Worm (Caenorhabditis elegans) whole organism, young adult: ENCODE results near the gene got-1.2.

Source experiments
- C17E4.6 ChIP-seq: fragments of 200-800 bp; sonication (Bioruptor generic); IDR thresholded peaks from 2 replicates; pipeline ENCODE4 v1.3.6; 2022; ENCODE audit warnings: missing genetic modification reagents, missing genetic modification characterization, missing compliant biosample characterization
- pha-4 ChIP-seq: fragments of 150-350 bp; sonication (generic microtip); optimal IDR thresholded peaks from 2 replicates; lab custom pipeline; 2014; ENCODE audit warnings: missing biosample characterization, missing genetic modification reagents, missing genetic modification characterization
- sdz-38 ChIP-seq: sonication (generic microtip); optimal IDR thresholded peaks from 2 replicates; lab custom pipeline; 2016; ENCODE audit warnings: missing genotype, missing genetic modification characterization, missing compliant biosample characterization
- unc-62 ChIP-seq: fragments of 150-350 bp; optimal IDR thresholded peaks from 2 replicates; lab custom pipeline; 2014; ENCODE audit warnings: missing biosample characterization, missing genetic modification reagents, missing genetic modification characterization

- TF ChIP-seq pha-4 (tag; lab: Kevin White, UChicago) (no peak), sdz-38 (no peak), unc-62 (GFP tag; lab: Kevin White, UChicago) (no peak), C17E4.6 (GFP tag; lab: Robert Waterston, UW) (no peak)
These were observed 6.2 kb upstream of the got-1.2 start for ce11 chrX:16799065-16799663.
